Worm (Caenorhabditis elegans) whole organism, mixed stage, embryonic: ENCODE data around the gene nsy-1.

Experiments used
- ces-1 ChIP-seq: fragments of 150-350 bp; optimal IDR thresholded peaks from 2 replicates; lab custom pipeline; 2014; ENCODE audit warnings: missing biosample characterization, missing genetic modification reagents, missing genetic modification characterization
- hlh-1 ChIP-seq: fragments of 150-350 bp; optimal IDR thresholded peaks from 2 replicates; lab custom pipeline; 2014; ENCODE audit warnings: missing biosample characterization, missing genetic modification reagents, missing genetic modification characterization
- lin-13 ChIP-seq: fragments of 150-350 bp; optimal IDR thresholded peaks from 2 replicates; lab custom pipeline; 2014; ENCODE audit warnings: missing biosample characterization, missing genetic modification characterization
- mep-1 ChIP-seq: fragments of 150-350 bp; optimal IDR thresholded peaks from 2 replicates; lab custom pipeline; 2017; ENCODE audit warnings: missing biosample characterization, missing genetic modification reagents, missing genetic modification characterization, inconsistent platforms
- nhr-12 ChIP-seq: fragments of 150-350 bp; optimal IDR thresholded peaks from 2 replicates; lab custom pipeline; 2014; ENCODE audit warnings: missing biosample characterization, missing genetic modification characterization
- nhr-76 ChIP-seq: sonication (generic microtip); optimal IDR thresholded peaks from 2 replicates; lab custom pipeline; 2017; ENCODE audit warnings: missing biosample characterization, missing genetic modification characterization
- snpc-4 ChIP-seq: fragments of 150-350 bp; optimal IDR thresholded peaks from 2 replicates; lab custom pipeline; 2014; ENCODE audit warnings: missing biosample characterization, missing genetic modification characterization
- unc-120 ChIP-seq: sonication (generic microtip); optimal IDR thresholded peaks from 2 replicates; lab custom pipeline; 2017; ENCODE audit warnings: missing genetic modification characterization, missing compliant biosample characterization; ENCODE audit not compliant: poor library complexity, severe bottlenecking
- unc-62 ChIP-seq: fragments of 150-350 bp; optimal IDR thresholded peaks from 2 replicates; lab custom pipeline; 2014; ENCODE audit warnings: missing biosample characterization, missing genetic modification reagents, missing genetic modification characterization

ce11 chrII:5060719-5061118, 38.2 kb downstream of the nsy-1 start, which contains the start of gene pho-12:
- no peak for TF ChIP-seq lin-13
- TF ChIP-seq ces-1 (GFP tag; lab: Kevin White, UChicago): no peak
- TF ChIP-seq nhr-76 (tag; lab: Kevin White, UChicago): no peak
- no peak for TF ChIP-seq nhr-12 (tag; lab: Kevin White, UChicago)
- no peak for TF ChIP-seq unc-62
- TF ChIP-seq mep-1 (tag; lab: Kevin White, UChicago): no peak
- no peak for TF ChIP-seq snpc-4 (tag; lab: Kevin White, UChicago)
- TF ChIP-seq unc-120 (tag; lab: Kevin White, UChicago): no peak
- TF ChIP-seq hlh-1 (tag; lab: Kevin White, UChicago): no peak
